Worm (Caenorhabditis elegans) whole organism, L4 larva: ENCODE measurements around the gene nas-3.

Experiments
- aly-2 ChIP-seq: sonication (generic microtip); optimal IDR thresholded peaks from 2 replicates; lab custom pipeline; 2018; ENCODE audit warnings: missing biosample characterization, missing genetic modification characterization
- daf-8 ChIP-seq: fragments of 200-800 bp; sonication (Bioruptor generic); IDR thresholded peaks from 2 replicates; pipeline ENCODE4 v1.3.6; 2022; ENCODE audit warnings: missing genetic modification characterization, missing compliant biosample characterization
- mes-2 ChIP-seq: sonication (generic microtip); optimal IDR thresholded peaks from 2 replicates; lab custom pipeline; 2016; ENCODE audit warnings: missing genotype, mild to moderate bottlenecking, missing genetic modification characterization, missing compliant biosample characterization; ENCODE audit not compliant: poor library complexity, severe bottlenecking

DNA sequence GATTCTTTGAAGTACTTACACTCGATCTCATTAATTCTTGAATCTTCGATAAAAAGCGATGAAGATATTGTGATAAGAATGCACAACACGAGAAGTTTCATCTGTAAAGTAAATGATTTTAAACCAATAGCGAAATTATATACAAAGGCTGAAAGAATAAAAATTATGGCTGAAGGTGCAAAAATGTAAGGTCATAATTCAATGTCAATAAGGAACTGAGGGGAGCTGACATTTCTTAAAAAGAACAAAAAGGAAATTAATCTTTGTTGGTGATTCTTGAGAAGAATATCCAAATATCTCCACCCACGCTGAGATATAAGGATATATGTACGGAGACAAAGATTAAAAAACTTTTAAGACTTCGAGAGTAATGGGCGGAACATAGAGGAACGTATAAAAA is 46.1 kb downstream of the nas-3 start, which contains the start of gene C50F4.9:
- TF ChIP-seq daf-8 (GFP tag; lab: Robert Waterston, UW): no peak
- no peak for TF ChIP-seq aly-2 (tag; lab: Kevin White, UChicago)
- no peak for TF ChIP-seq mes-2 (tag; lab: Kevin White, UChicago)
